Worm (Caenorhabditis elegans): ENCODE data around the gene set-12.

DNA sequence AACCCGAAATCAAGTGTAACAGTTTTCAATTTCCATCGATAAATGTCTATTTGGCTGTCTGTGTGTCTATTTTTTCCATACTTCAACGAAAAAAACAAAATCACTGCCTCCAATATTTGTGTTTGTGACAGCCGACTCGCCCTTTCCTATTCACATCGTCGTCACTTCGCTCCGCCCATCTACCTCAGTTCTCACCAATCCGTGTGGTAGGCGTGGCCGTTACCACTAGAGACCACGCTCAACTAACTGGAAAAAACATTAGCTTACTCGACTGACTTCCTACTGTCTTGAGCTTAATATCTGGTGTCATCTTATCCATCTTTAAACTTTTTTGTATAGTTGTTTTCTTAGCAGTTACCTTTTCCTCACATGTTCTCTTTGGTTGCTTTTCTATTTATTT, 9.3 kb upstream of the set-12 start:
- no peak for TF ChIP-seq eor-1 (tag; optimal IDR thresholded peaks at IDR 0.05)
- TF ChIP-seq elt-2 (tag; optimal IDR thresholded peaks at IDR 0.05), result no peak
- no peak for TF ChIP-seq ama-1 (optimal IDR thresholded peaks at IDR 0.05)
- TF ChIP-seq nhr-25 (tag; optimal IDR thresholded peaks at IDR 0.05), result no peak
- TF ChIP-seq nhr-76 (tag; optimal IDR thresholded peaks at IDR 0.05), result no peak
- no peak for TF ChIP-seq nhr-43 (tag; optimal IDR thresholded peaks at IDR 0.05; ENCODE audit: poor library complexity, severe bottlenecking)
- TF ChIP-seq nhr-23 (tag; optimal IDR thresholded peaks at IDR 0.05), result no peak
- TF ChIP-seq skn-1 (tag; optimal IDR thresholded peaks at IDR 0.05), result no peak

All from whole organism, L3 larva.